Worm (Caenorhabditis elegans) whole organism, midembryonic: Measurements from ENCODE around the gene B0238.12.

Experiments
- T22C8.4 ChIP-seq: fragments of 200-800 bp; sonication (Bioruptor generic); IDR thresholded peaks from 2 replicates; pipeline ENCODE4 v1.3.6; 2022; ENCODE audit warnings: missing genetic modification characterization, missing compliant biosample characterization
- cog-1 ChIP-seq: sonication (generic microtip); optimal IDR thresholded peaks from 2 replicates; lab custom pipeline; 2016; ENCODE audit warnings: missing genetic modification characterization, missing compliant biosample characterization
- flt-1 ChIP-seq: fragments of 200-800 bp; sonication (Bioruptor generic); IDR thresholded peaks from 2 replicates; pipeline ENCODE4 v1.3.6; 2022; ENCODE audit warnings: missing genetic modification characterization, missing compliant biosample characterization
- klf-2 ChIP-seq: fragments of 200-800 bp; sonication (Bioruptor generic); conservative IDR thresholded peaks from 2 replicates; pipeline ENCODE4 v1.3.6; 2022; ENCODE audit warnings: missing genetic modification reagents, missing genetic modification characterization, missing compliant biosample characterization
- med-1 ChIP-seq: sonication (generic microtip); optimal IDR thresholded peaks from 2 replicates; lab custom pipeline; 2017; ENCODE audit warnings: missing genetic modification characterization, mild to moderate bottlenecking, missing compliant biosample characterization, antibody characterized with exemption, missing genetic modification reagents; ENCODE audit not compliant: insufficient read depth
- ref-1 ChIP-seq: fragments of 200-800 bp; sonication (Bioruptor generic); conservative IDR thresholded peaks from 2 replicates; pipeline ENCODE4 v1.3.6; 2022; ENCODE audit warnings: missing genetic modification reagents, missing genetic modification characterization, missing compliant biosample characterization
- tab-1 ChIP-seq: fragments of 200-800 bp; sonication (Bioruptor generic); IDR thresholded peaks from 2 replicates; pipeline ENCODE4 v1.3.6; 2022; ENCODE audit warnings: missing genetic modification characterization, missing compliant biosample characterization
- ztf-23 ChIP-seq: fragments of 200-800 bp; sonication (Bioruptor generic); IDR thresholded peaks from 2 replicates; pipeline ENCODE4 v1.3.6; 2022; ENCODE audit warnings: missing genetic modification reagents, missing genetic modification characterization, missing compliant biosample characterization
- ztf-29 ChIP-seq: fragments of 200-800 bp; sonication (Bioruptor generic); IDR thresholded peaks from 2 replicates; pipeline ENCODE4 v1.3.6; 2022; ENCODE audit warnings: missing genetic modification reagents, missing genetic modification characterization, missing compliant biosample characterization

The B0238.12 gene

DNA sequence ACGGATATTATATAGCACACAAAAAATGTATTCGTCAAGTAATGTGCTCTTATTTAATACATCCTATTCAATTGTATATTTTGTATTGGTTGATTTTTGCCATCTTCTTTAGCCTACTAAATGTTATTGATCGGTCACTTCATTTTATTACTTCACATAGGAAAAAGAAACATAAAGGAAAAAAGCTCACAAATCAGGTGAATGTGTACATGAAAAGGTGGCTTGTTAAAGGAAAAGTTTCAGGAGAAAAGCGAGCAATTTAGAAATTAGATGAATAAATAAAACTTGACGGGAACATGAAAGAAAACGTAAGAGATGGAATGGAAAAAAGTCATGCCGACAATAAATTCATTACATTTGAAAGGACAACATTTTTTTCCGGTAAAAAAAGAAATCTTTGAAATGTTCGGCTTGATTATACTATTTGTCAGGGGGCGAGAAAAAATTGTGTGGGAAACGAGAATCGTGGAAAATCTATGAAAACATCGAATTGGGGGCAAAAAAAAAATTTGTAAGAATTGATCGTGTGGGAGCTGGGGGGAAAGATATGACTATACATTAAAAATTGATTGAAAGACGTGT lies 9.9 kb downstream of the B0238.12 start:
- TF ChIP-seq med-1 (GFP tag; lab: Kevin White, UChicago) (no peak), klf-2 (GFP tag; lab: Robert Waterston, UW) (no peak), ref-1 (no peak), tab-1 (GFP tag; lab: Robert Waterston, UW) (no peak), flt-1 (no peak), ztf-23 (GFP tag; lab: Robert Waterston, UW) (no peak), cog-1 (tag; lab: Kevin White, UChicago) (no peak), ztf-29 (GFP tag; lab: Robert Waterston, UW) (no peak), T22C8.4 (GFP tag; lab: Robert Waterston, UW) (no peak)

DNA sequence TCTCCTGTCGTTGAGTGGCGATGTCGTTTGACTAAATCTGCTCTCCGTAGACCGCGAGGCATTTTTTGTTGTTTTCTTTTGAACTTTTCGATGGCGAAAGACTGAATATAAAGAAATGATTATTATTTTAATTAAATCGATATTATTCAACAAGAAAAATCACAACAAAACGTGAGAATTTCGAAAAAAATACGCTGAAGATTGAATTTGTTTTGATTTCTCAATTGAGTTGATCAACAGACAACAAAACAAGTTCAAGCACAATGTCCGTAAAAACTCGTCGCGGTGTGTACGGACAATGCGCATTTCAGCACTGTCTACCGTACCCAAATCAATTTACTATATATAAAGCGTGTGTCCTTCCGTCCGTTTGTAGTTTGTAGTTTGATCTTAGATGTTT lies 12.4 kb downstream of the B0238.12 start, which contains the start of gene B0238.9:
Gene B0238.9 (minus strand): TSS at position 101 of the 400 bp plus-strand sequence.
- TF ChIP-seq tab-1 (GFP tag; lab: Robert Waterston, UW): no peak
- TF ChIP-seq flt-1: no peak
- TF ChIP-seq med-1 (GFP tag; lab: Kevin White, UChicago): no peak
- no peak for TF ChIP-seq ref-1
- TF ChIP-seq T22C8.4 (GFP tag; lab: Robert Waterston, UW): no peak
- TF ChIP-seq ztf-23 (GFP tag; lab: Robert Waterston, UW): no peak
- TF ChIP-seq ztf-29 (GFP tag; lab: Robert Waterston, UW): no peak
- TF ChIP-seq klf-2 (GFP tag; lab: Robert Waterston, UW): no peak
- no peak for TF ChIP-seq cog-1 (tag; lab: Kevin White, UChicago)

DNA sequence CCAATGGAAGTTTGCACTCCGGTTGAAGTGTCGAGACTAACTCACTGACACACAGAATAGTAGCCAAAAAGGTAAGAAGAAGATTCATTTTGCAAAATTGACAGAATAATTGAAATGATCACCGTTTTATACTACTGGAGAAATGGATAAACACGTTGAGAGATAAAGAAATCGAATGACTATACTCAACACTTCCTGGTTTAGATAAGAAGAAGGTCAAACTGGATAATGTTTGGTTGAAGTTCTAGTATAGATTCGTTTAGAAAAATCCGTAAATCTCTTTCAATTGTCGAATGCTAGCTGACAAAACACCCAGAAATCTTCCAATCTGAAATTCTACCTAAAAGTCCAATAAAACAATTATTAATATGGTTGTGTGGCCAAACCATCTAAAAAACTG lies 21.6 kb downstream of the B0238.12 start, which contains the start of gene Y49G5A.1:
Gene Y49G5A.1 (minus strand): TSS at position 101 of the 400 bp plus-strand sequence.
- no peak for TF ChIP-seq tab-1 (GFP tag; lab: Robert Waterston, UW)
- TF ChIP-seq cog-1 (tag; lab: Kevin White, UChicago): no peak
- no peak for TF ChIP-seq med-1 (GFP tag; lab: Kevin White, UChicago)
- no peak for TF ChIP-seq ztf-23 (GFP tag; lab: Robert Waterston, UW)
- no peak for TF ChIP-seq flt-1
- TF ChIP-seq ref-1: no peak
- TF ChIP-seq T22C8.4 (GFP tag; lab: Robert Waterston, UW): no peak
- TF ChIP-seq ztf-29 (GFP tag; lab: Robert Waterston, UW): no peak
- TF ChIP-seq klf-2 (GFP tag; lab: Robert Waterston, UW): no peak

DNA sequence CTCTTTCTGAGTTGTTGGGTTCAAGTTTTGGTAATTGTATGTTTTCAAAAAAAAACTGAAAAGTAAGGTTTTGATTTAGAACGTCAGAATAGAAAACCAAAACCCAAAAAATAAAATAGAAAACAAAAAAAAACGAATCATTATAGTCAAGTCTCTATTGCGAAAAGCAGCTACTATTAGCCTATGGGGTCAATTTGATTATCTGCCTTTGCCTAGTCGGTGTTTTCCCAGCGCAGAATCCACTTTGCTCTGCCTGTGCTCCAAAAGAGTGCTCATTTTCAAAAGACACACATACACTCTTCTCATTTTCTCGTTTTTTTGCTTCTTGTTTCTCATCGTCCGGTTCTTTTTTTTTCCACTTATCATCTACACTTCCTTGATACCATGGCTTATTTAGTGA lies 23.0 kb downstream of the B0238.12 start:
- TF ChIP-seq cog-1 (tag; lab: Kevin White, UChicago) (no peak), ref-1 (no peak), flt-1 (no peak), ztf-23 (GFP tag; lab: Robert Waterston, UW) (no peak), T22C8.4 (GFP tag; lab: Robert Waterston, UW) (no peak), tab-1 (GFP tag; lab: Robert Waterston, UW) (no peak), ztf-29 (GFP tag; lab: Robert Waterston, UW) (no peak), klf-2 (GFP tag; lab: Robert Waterston, UW) (no peak), med-1 (GFP tag; lab: Kevin White, UChicago) (no peak)

DNA sequence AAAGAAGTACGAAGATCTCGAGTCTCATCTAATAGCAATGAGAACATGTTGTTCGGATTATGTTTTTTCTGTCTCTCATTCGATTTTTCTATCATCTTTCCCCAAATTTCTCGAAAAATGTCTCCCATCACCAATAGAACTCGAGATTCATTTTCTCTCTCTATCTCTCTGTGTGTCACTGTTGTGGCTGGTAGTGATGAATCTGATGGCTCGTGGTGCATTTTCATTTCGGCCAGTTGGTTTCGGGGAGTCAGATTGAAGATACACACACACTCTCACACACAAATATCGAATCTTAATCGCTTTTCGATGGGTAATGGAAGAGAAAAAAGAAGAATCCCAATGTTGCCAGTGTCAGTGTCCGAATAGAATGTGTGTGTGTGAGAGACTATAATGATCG lies 30.3 kb downstream of the B0238.12 start:
- TF ChIP-seq klf-2 (GFP tag; lab: Robert Waterston, UW): no peak
- no peak for TF ChIP-seq ztf-29 (GFP tag; lab: Robert Waterston, UW)
- no peak for TF ChIP-seq ref-1
- no peak for TF ChIP-seq med-1 (GFP tag; lab: Kevin White, UChicago)
- TF ChIP-seq cog-1 (tag; lab: Kevin White, UChicago): no peak
- no peak for TF ChIP-seq tab-1 (GFP tag; lab: Robert Waterston, UW)
- TF ChIP-seq flt-1: no peak
- no peak for TF ChIP-seq ztf-23 (GFP tag; lab: Robert Waterston, UW)
- TF ChIP-seq T22C8.4 (GFP tag; lab: Robert Waterston, UW): no peak

DNA sequence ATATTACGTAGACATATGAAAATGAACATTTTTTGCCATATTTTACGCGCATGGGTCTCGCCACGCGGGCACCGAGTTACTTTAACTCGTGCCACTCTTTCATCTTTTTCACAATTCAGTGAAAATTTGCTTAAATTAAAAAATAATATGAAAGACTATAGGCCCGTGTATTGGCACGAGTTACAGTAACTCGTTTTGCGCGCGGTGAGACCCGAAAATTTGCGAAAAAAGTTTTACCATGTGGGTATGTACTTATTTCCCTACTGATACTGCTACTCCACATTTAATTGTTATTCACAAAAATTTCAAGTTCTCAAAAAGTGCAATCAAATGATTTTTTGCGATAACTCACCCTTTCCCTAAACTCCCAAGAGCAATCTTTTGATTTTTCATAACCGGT lies 32.1 kb downstream of the B0238.12 start:
- TF ChIP-seq med-1 (GFP tag; lab: Kevin White, UChicago) (no peak), tab-1 (GFP tag; lab: Robert Waterston, UW) (no peak), ref-1 (no peak), ztf-23 (GFP tag; lab: Robert Waterston, UW) (no peak), flt-1 (no peak), T22C8.4 (GFP tag; lab: Robert Waterston, UW) (no peak), ztf-29 (GFP tag; lab: Robert Waterston, UW) (no peak), cog-1 (tag; lab: Kevin White, UChicago) (no peak), klf-2 (GFP tag; lab: Robert Waterston, UW) (no peak)

DNA sequence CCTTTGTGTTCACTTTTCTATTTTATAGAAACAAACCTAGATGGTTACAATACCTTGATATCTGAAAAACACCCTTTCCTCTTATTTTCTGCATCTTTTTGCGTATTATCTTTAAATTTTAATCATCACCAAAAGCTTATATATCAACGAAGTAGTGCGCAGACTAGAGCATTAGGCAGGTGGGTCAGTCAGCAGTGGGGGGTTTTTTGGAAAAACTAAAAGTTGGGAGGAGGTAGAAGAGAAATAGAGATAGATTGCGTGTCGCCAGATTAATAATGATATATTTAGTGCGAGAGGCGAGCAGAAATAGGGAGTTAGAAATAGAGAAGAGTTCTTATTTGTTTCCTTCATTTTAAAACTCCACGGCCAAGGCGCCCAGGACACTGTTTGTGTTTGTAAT lies 35.6 kb downstream of the B0238.12 start:
- TF ChIP-seq ztf-29 (GFP tag; lab: Robert Waterston, UW): no peak
- TF ChIP-seq ref-1: no peak
- no peak for TF ChIP-seq med-1 (GFP tag; lab: Kevin White, UChicago)
- TF ChIP-seq ztf-23 (GFP tag; lab: Robert Waterston, UW): no peak
- no peak for TF ChIP-seq klf-2 (GFP tag; lab: Robert Waterston, UW)
- no peak for TF ChIP-seq cog-1 (tag; lab: Kevin White, UChicago)
- TF ChIP-seq tab-1 (GFP tag; lab: Robert Waterston, UW): no peak
- TF ChIP-seq T22C8.4 (GFP tag; lab: Robert Waterston, UW): no peak
- no peak for TF ChIP-seq flt-1

DNA sequence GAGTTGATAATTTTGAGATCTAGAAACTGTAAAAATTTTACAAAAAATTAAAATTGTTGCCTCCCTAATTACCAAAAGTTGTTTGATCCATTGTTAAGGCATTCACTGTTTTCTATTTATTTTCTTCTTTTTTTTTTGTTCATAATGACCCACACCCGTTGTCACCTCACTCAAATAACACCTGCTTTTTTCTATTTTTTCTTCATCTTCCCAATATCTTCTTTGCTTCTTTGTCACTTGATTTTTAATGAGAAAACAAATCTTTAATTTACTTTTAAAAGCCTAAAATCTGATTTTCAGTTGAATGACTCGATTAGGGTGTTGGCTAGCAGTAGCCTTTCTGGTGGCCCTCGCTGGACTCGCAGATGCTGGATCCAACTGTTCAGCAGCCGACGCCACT lies 37.7 kb downstream of the B0238.12 start, which contains the start of gene ncx-2:
Gene ncx-2 (plus strand): TSS at position 301 of the 400 bp plus-strand sequence.
- TF ChIP-seq ztf-29 (GFP tag; lab: Robert Waterston, UW) (no peak), flt-1 (no peak), tab-1 (GFP tag; lab: Robert Waterston, UW) (no peak), T22C8.4 (GFP tag; lab: Robert Waterston, UW) (no peak), med-1 (GFP tag; lab: Kevin White, UChicago) (no peak), klf-2 (GFP tag; lab: Robert Waterston, UW) (no peak), cog-1 (tag; lab: Kevin White, UChicago) (no peak), ztf-23 (GFP tag; lab: Robert Waterston, UW) (no peak), ref-1 (no peak)

DNA sequence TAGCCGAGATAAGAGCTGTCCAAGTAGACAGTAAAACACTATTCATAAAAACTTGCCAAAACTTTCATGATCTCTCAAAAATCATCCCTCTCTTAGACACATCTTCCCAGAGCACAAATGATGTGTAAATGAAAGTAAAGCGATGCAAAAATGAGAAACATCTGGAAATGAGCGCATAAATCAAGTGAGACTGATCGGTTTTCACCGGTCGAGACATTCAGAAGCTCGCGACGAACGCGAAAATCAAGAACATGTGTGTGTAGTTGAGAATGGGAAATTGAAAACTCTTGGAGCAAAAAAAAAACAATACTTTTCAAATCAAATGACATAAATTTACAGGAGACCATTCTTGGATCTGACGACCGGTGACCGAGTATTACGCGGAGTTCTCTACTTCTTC lies 38.7 kb downstream of the B0238.12 start:
- TF ChIP-seq med-1 (GFP tag; lab: Kevin White, UChicago) (no peak), T22C8.4 (GFP tag; lab: Robert Waterston, UW) (no peak), tab-1 (GFP tag; lab: Robert Waterston, UW) (no peak), klf-2 (GFP tag; lab: Robert Waterston, UW) (no peak), cog-1 (tag; lab: Kevin White, UChicago) (no peak), ztf-23 (GFP tag; lab: Robert Waterston, UW) (no peak), ztf-29 (GFP tag; lab: Robert Waterston, UW) (no peak), ref-1 (no peak), flt-1 (no peak)
